Fruit fly (Drosophila melanogaster) whole organism, embryonic: Measurements from ENCODE around the gene gw.

Experiments used
- Aef1 ChIP-seq: fragments of 200-800 bp; sonication (Bioruptor generic); IDR thresholded peaks from 3 replicates; pipeline ENCODE4 v1.3.6; 2022; ENCODE audit warnings: missing biosample characterization, missing genetic modification characterization
- CG2712 ChIP-seq: fragments of 200-800 bp; optimal IDR thresholded peaks from 3 replicates; lab custom pipeline; 2019; ENCODE audit warnings: missing biosample characterization, mild to moderate bottlenecking, missing genetic modification characterization, moderate library complexity

DNA sequence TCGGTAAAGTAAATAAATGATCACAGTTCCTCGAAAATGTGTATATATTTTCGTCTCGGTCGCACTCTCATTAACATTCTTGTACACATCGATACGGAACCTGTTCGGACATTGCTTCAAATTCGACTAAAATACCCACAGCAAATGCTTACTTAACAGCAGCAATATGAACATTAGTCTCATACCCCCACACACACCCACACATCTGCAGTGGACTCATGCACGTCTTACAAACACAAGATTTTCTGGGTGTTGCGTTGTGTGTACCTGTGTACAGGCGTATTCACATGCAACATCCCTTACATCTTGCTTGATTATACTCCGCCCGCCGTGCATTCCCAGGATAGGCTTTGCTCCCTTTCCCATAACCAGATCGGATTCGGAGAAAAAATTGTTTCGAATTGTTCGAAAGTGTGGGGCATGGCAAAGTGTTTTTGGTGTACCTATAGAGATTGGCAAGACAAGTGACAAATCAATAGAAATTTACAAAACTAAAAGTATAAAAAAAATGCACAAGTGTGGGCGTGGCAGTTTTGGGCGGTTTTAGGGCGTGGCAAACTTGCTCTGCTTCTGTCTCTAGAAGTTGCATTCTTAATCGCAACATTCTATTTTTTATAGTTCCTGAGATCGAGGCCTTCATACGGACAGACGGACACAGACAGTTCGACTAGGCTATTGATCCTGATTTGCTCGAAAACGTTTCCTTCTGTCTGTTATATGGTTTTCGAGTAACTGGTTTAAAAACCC lies 34.3 kb downstream of the gw start, which contains the start of gene mav:
- no peak for TF ChIP-seq Aef1
- TF ChIP-seq CG2712 (tag; lab: Kevin White, UChicago) = no peak
